Worm (Caenorhabditis elegans) whole organism, early embryonic: ENCODE measurements around the gene ntl-2.

Experiments
- aly-1 ChIP-seq: sonication (generic microtip); optimal IDR thresholded peaks from 2 replicates; lab custom pipeline; 2016; ENCODE audit warnings: missing genetic modification characterization, missing compliant biosample characterization
- ama-1 ChIP-seq: fragments of 150-350 bp; optimal IDR thresholded peaks from 2 replicates; lab custom pipeline; 2014
- ceh-13 ChIP-seq: fragments of 200-800 bp; sonication (Bioruptor generic); optimal IDR thresholded peaks from 2 replicates; lab custom pipeline; 2018; ENCODE audit warnings: mild to moderate bottlenecking, missing genetic modification characterization, missing compliant biosample characterization
- hmbx-1 ChIP-seq: sonication (generic microtip); optimal IDR thresholded peaks from 2 replicates; lab custom pipeline; 2016; ENCODE audit warnings: mild to moderate bottlenecking, missing genetic modification characterization, missing compliant biosample characterization
- hmg-4 ChIP-seq: fragments of 200-800 bp; sonication (Bioruptor generic); optimal IDR thresholded peaks from 2 replicates; lab custom pipeline; 2018; ENCODE audit warnings: mild to moderate bottlenecking, missing genetic modification characterization, missing compliant biosample characterization
- tbx-37 ChIP-seq: fragments of 200-800 bp; sonication (Bioruptor generic); conservative IDR thresholded peaks from 2 replicates; pipeline ENCODE4 v1.3.6; 2022; ENCODE audit warnings: missing genetic modification reagents, missing genetic modification characterization, missing compliant biosample characterization
- tra-4 ChIP-seq: sonication (generic microtip); optimal IDR thresholded peaks from 2 replicates; lab custom pipeline; 2017; ENCODE audit warnings: missing genetic modification characterization, missing compliant biosample characterization

ce11 chrII:4350888-4351287, 25.4 kb downstream of the ntl-2 start, which contains the start of gene H20J04.9:
- TF ChIP-seq hmg-4 (GFP tag; lab: Kevin White, UChicago) (no peak), hmbx-1 (tag; lab: Kevin White, UChicago) (no peak), ama-1 (lab: Kevin White, UChicago) (no peak), aly-1 (tag; lab: Kevin White, UChicago) (no peak), tra-4 (tag; lab: Kevin White, UChicago) (no peak), ceh-13 (GFP tag; lab: Kevin White, UChicago) (no peak), tbx-37 (no peak)
